Fruit fly (Drosophila melanogaster): ENCODE data around the gene rod.

rod gene

DNA sequence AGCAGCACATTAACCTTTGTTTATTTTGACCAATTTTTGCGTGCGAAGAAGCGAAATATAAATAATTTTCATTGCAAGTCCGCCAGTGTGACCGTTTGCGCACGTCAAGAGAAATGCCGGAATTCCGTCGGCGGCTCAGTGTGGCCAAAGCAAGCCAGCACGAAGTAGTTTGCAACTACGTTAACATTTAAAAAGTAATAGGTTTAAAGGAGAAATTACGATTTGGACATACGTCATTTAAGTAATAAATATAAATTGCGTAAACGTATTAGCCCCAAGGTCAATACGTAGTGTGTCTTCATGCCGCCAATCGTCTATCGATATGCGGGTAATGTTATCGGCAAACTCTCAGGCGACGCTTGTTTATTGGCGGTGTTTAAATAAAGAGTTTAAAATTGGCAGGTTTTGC is at the start of gene rod, which contains the start of gene pygo (continued):
- TF ChIP-seq CG10959 (GFP tag; IDR thresholded peaks at IDR 0.05) (no peak), bbx (GFP tag; IDR thresholded peaks at IDR 0.05; ENCODE audit: partially characterized antibody) (peak; percentile 45), NfI (GFP tag; optimal IDR thresholded peaks at IDR 0.05) (no peak), en (GFP tag; optimal IDR thresholded peaks at IDR 0.05) (no peak), CG6765 (GFP tag; optimal IDR thresholded peaks at IDR 0.05) (no peak), Doc3 (GFP tag; IDR thresholded peaks at IDR 0.05; ENCODE audit: partially characterized antibody) (peak; percentile 64; the same call in 2 of the 3 replicates), CG13424 (tag; optimal IDR thresholded peaks at IDR 0.05) (peak; percentile 16), Dref (GFP tag; IDR thresholded peaks at IDR 0.05) (peak; percentile 68), lilli (GFP tag; optimal IDR thresholded peaks at IDR 0.05) (peak; percentile 34), Sin3A (optimal IDR thresholded peaks at IDR 0.05) (peak; percentile 93), pzg (GFP tag; optimal IDR thresholded peaks at IDR 0.05) (peak; percentile 86), CG17829 (tag; optimal IDR thresholded peaks at IDR 0.05) (peak; percentile 55), jing (GFP tag; optimal IDR thresholded peaks at IDR 0.05) (no peak), Oli (tag; optimal IDR thresholded peaks at IDR 0.05) (no peak), Lhr (GFP tag; optimal IDR thresholded peaks at IDR 0.05) (peak; percentile 20), BEAF-32 (GFP tag; optimal IDR thresholded peaks at IDR 0.05) (peak; percentile 68), CG7963 (GFP tag; IDR thresholded peaks at IDR 0.05; ENCODE audit: partially characterized antibody) (peak; percentile 58), Ets97D (GFP tag; optimal IDR thresholded peaks at IDR 0.05) (peak; percentile 61), CG14710 (tag; optimal IDR thresholded peaks at IDR 0.05) (peak; percentile 62), CG14860 (GFP tag; IDR thresholded peaks at IDR 0.05; ENCODE audit: partially characterized antibody) (peak; percentile 65), p53 (GFP tag; optimal IDR thresholded peaks at IDR 0.05) (peak; percentile 39), CG9797 (GFP tag; optimal IDR thresholded peaks at IDR 0.05) (peak; percentile 94), ato (GFP tag; IDR thresholded peaks at IDR 0.05; ENCODE audit: partially characterized antibody) (0 out of 2 replicates have a peak, but pooled peaks have one; percentile 39), CG4707 (GFP tag; optimal IDR thresholded peaks at IDR 0.05) (no peak), CG34422 (GFP tag; IDR thresholded peaks at IDR 0.05) (peak; percentile 50; the same call in 1 of the 3 replicates), nerfin-1 (tag; optimal IDR thresholded peaks at IDR 0.05) (peak; percentile 60), CG3847 (GFP tag; IDR thresholded peaks at IDR 0.05) (peak; percentile 35; the same call in 1 of the 2 replicates), CG12391 (tag; optimal IDR thresholded peaks at IDR 0.05) (peak; percentile 34), knrl (GFP tag; IDR thresholded peaks at IDR 0.05; ENCODE audit: partially characterized antibody) (peak; percentile 58; the same call in 2 of the 3 replicates), Dll (GFP tag; IDR thresholded peaks at IDR 0.05; ENCODE audit: partially characterized antibody) (peak; percentile 76), CG2120 (GFP tag; optimal IDR thresholded peaks at IDR 0.05) (peak; percentile 20), Bgb (GFP tag; IDR thresholded peaks at IDR 0.05; ENCODE audit: partially characterized antibody) (peak; percentile 59; the same call in 1 of the 2 replicates), zfh2 (GFP tag; optimal IDR thresholded peaks at IDR 0.05) (peak; percentile 15), tx (GFP tag; optimal IDR thresholded peaks at IDR 0.05) (no peak), Trl (optimal IDR thresholded peaks at IDR 0.05) (no peak), Trl (GFP tag; optimal IDR thresholded peaks at IDR 0.05) (no peak), inv (GFP tag; IDR thresholded peaks at IDR 0.05; ENCODE audit: partially characterized antibody) (peak; percentile 47), CTCF (GFP tag; optimal IDR thresholded peaks at IDR 0.05) (peak; percentile 21), trem (tag; optimal IDR thresholded peaks at IDR 0.05) (peak; percentile 72), onecut (GFP tag; IDR thresholded peaks at IDR 0.05) (no peak), CG11504 (tag; optimal IDR thresholded peaks at IDR 0.05) (no peak), CG33213 (GFP tag; optimal IDR thresholded peaks at IDR 0.05) (peak; percentile 34), CG9437 (GFP tag; optimal IDR thresholded peaks at IDR 0.05) (peak; percentile 98), rib (GFP tag; IDR thresholded peaks at IDR 0.05) (no peak), CG16813 (GFP tag; IDR thresholded peaks at IDR 0.05; ENCODE audit: partially characterized antibody) (peak; percentile 67), sens (GFP tag) (peak; percentile 27), Mad (GFP tag; optimal IDR thresholded peaks at IDR 0.05) (peak; percentile 15), nmo (GFP tag; optimal IDR thresholded peaks at IDR 0.05) (peak; percentile 61), ftz-f1 (GFP tag; optimal IDR thresholded peaks at IDR 0.05) (peak; percentile 97), Elba2 (GFP tag; optimal IDR thresholded peaks at IDR 0.05) (peak; percentile 54), CG2712 (tag; optimal IDR thresholded peaks at IDR 0.05) (peak; percentile 34)

Data from whole organism, embryonic.